Fruit fly (Drosophila melanogaster) whole organism, embryonic: Measurements from ENCODE around the gene CG32271.

ENCODE experiments used
- BEAF-32 ChIP-seq: fragments of 200-800 bp; sonication (Bioruptor generic); optimal IDR thresholded peaks from 3 replicates; lab custom pipeline; 2017; ENCODE audit warnings: missing biosample characterization, missing genetic modification characterization, mild to moderate bottlenecking, moderate library complexity, missing genetic modification reagents
- Bdp1 ChIP-seq: fragments of 200-800 bp; sonication (Bioruptor generic); optimal IDR thresholded peaks from 3 replicates; lab custom pipeline; 2016; ENCODE audit warnings: missing biosample characterization, missing genetic modification characterization
- Blimp-1 ChIP-seq: fragments of 200-800 bp; sonication (Bioruptor generic); optimal IDR thresholded peaks from 3 replicates; lab custom pipeline; 2018; ENCODE audit warnings: missing biosample characterization, missing genetic modification characterization, mild to moderate bottlenecking, moderate library complexity, missing genetic modification reagents
- CG10654 ChIP-seq: fragments of 200-800 bp; sonication (Bioruptor generic); optimal IDR thresholded peaks from 2 replicates; lab custom pipeline; 2016; ENCODE audit warnings: missing biosample characterization, missing genetic modification characterization
- CG12071 ChIP-seq: fragments of 200-800 bp; sonication (Bioruptor generic); optimal IDR thresholded peaks from 3 replicates; lab custom pipeline; 2018; ENCODE audit warnings: missing biosample characterization, mild to moderate bottlenecking, missing genetic modification characterization
- CG12659 ChIP-seq: fragments of 200-800 bp; sonication (Bioruptor generic); optimal IDR thresholded peaks from 3 replicates; lab custom pipeline; 2017; ENCODE audit warnings: mild to moderate bottlenecking, missing biosample characterization, missing genetic modification reagents, missing genetic modification characterization
- CG13424 ChIP-seq: fragments of 200-800 bp; sonication (Bioruptor generic); optimal IDR thresholded peaks from 2 replicates; lab custom pipeline; 2019; ENCODE audit warnings: missing biosample characterization, mild to moderate bottlenecking, missing genetic modification characterization, moderate library complexity
- CG13775 ChIP-seq: fragments of 200-800 bp; sonication (Bioruptor generic); optimal IDR thresholded peaks from 3 replicates; lab custom pipeline; 2017; ENCODE audit warnings: missing biosample characterization, mild to moderate bottlenecking, missing genetic modification characterization
- CG14710 ChIP-seq: fragments of 200-800 bp; sonication (Bioruptor generic); optimal IDR thresholded peaks from 3 replicates; lab custom pipeline; 2019; ENCODE audit warnings: missing biosample characterization, mild to moderate bottlenecking, missing genetic modification characterization, moderate library complexity
- CG15514 ChIP-seq: fragments of 200-800 bp; sonication (Bioruptor generic); optimal IDR thresholded peaks from 3 replicates; lab custom pipeline; 2017; ENCODE audit warnings: missing biosample characterization, missing genetic modification characterization, mild to moderate bottlenecking, moderate library complexity, missing genetic modification reagents
- CG18764 ChIP-seq: fragments of 200-800 bp; sonication (Bioruptor generic); optimal IDR thresholded peaks from 3 replicates; lab custom pipeline; 2016; ENCODE audit warnings: missing biosample characterization, missing genetic modification characterization
- CG2116 ChIP-seq: fragments of 200-800 bp; sonication (Bioruptor generic); optimal IDR thresholded peaks from 3 replicates; lab custom pipeline; 2018; ENCODE audit warnings: missing biosample characterization, mild to moderate bottlenecking, missing genetic modification characterization
- CG31224 ChIP-seq: fragments of 200-800 bp; sonication (Bioruptor generic); IDR thresholded peaks from 2 replicates; pipeline ENCODE4 v1.3.6; 2022; ENCODE audit warnings: missing biosample characterization, missing genetic modification characterization
- CG34376 ChIP-seq: fragments of 200-800 bp; sonication (Bioruptor generic); optimal IDR thresholded peaks from 2 replicates; lab custom pipeline; 2018; ENCODE audit warnings: missing biosample characterization, mild to moderate bottlenecking, missing genetic modification characterization
- CG3847 ChIP-seq: fragments of 200-800 bp; sonication (Bioruptor generic); IDR thresholded peaks from 2 replicates; pipeline ENCODE4 v1.3.6; 2022; ENCODE audit warnings: missing biosample characterization, missing genetic modification characterization
- CG7928 ChIP-seq: fragments of 200-800 bp; sonication (Bioruptor generic); optimal IDR thresholded peaks from 2 replicates; lab custom pipeline; 2017; ENCODE audit warnings: missing biosample characterization, mild to moderate bottlenecking, missing genetic modification characterization
- CG9215 ChIP-seq: fragments of 200-800 bp; sonication (Bioruptor generic); IDR thresholded peaks from 2 replicates; pipeline ENCODE4 v1.3.6; 2022; ENCODE audit warnings: missing biosample characterization, missing genetic modification characterization
- CHES-1-like ChIP-seq: fragments of 200-800 bp; sonication (Bioruptor generic); optimal IDR thresholded peaks from 2 replicates; lab custom pipeline; 2016; ENCODE audit warnings: missing biosample characterization, missing genetic modification characterization
- Dad ChIP-seq: fragments of 200-800 bp; sonication (Bioruptor generic); optimal IDR thresholded peaks from 3 replicates; lab custom pipeline; 2016; ENCODE audit warnings: missing biosample characterization, missing genetic modification characterization
- Dll ChIP-seq: fragments of 200-800 bp; sonication (Bioruptor generic); IDR thresholded peaks from 4 replicates; pipeline ENCODE4 v1.3.6; 2022; ENCODE audit warnings: missing biosample characterization, missing genetic modification characterization; ENCODE audit not compliant: partially characterized antibody
- Dp ChIP-seq: fragments of 200-800 bp; sonication (Bioruptor generic); optimal IDR thresholded peaks from 2 replicates; lab custom pipeline; 2018; ENCODE audit warnings: missing biosample characterization, mild to moderate bottlenecking, missing genetic modification characterization, moderate library complexity
- Ets97D ChIP-seq: fragments of 200-800 bp; sonication (Bioruptor generic); optimal IDR thresholded peaks from 3 replicates; lab custom pipeline; 2016; ENCODE audit warnings: missing biosample characterization, missing genetic modification characterization
- HmgZ ChIP-seq: fragments of 200-800 bp; sonication (Bioruptor generic); optimal IDR thresholded peaks from 2 replicates; lab custom pipeline; 2018; ENCODE audit warnings: missing biosample characterization, mild to moderate bottlenecking, missing genetic modification characterization
- Hsf ChIP-seq: fragments of 200-800 bp; sonication (Bioruptor generic); optimal IDR thresholded peaks from 3 replicates; lab custom pipeline; 2016; ENCODE audit warnings: missing biosample characterization, missing genetic modification characterization
- Lhr ChIP-seq: fragments of 200-800 bp; sonication (Bioruptor generic); optimal IDR thresholded peaks from 3 replicates; lab custom pipeline; 2017; ENCODE audit warnings: mild to moderate bottlenecking, missing biosample characterization, missing genetic modification reagents, missing genetic modification characterization
- MBD-R2 ChIP-seq: fragments of 200-800 bp; sonication (Bioruptor generic); IDR thresholded peaks from 2 replicates; pipeline ENCODE4 v1.3.6; 2022; ENCODE audit warnings: missing biosample characterization, missing genetic modification characterization
- Med ChIP-seq: fragments of 200-800 bp; sonication (Bioruptor generic); peaks from one replicate; lab custom pipeline; 2016; ENCODE audit warnings: missing biosample characterization, missing genetic modification characterization, mild to moderate bottlenecking, inconsistent platforms, moderate library complexity
- Mes4 ChIP-seq: fragments of 200-800 bp; sonication (Bioruptor generic); optimal IDR thresholded peaks from 2 replicates; lab custom pipeline; 2016; ENCODE audit warnings: missing biosample characterization, missing genetic modification characterization
- Myb ChIP-seq: fragments of 200-800 bp; sonication (Bioruptor generic); optimal IDR thresholded peaks from 2 replicates; lab custom pipeline; 2016; ENCODE audit warnings: missing biosample characterization, missing genetic modification characterization
- NC2β ChIP-seq: fragments of 200-800 bp; sonication (Bioruptor generic); optimal IDR thresholded peaks from 2 replicates; lab custom pipeline; 2016; ENCODE audit warnings: missing biosample characterization, missing genetic modification characterization
- Sin3A ChIP-seq: fragments of >200 bp; optimal IDR thresholded peaks from 2 replicates; lab custom pipeline; 2018
- Stat92E ChIP-seq, 3 experiments: fragments of >200 bp in 2 of 3; fragments of 200-800 bp in 1 of 3; sonication (Bioruptor generic) in 1 of 3; optimal IDR thresholded peaks; 2 replicates each; lab custom pipeline; 2017 to 2019; ENCODE audit warnings: missing biosample characterization in 3 of 3, missing genetic modification characterization in 3 of 3, mild to moderate bottlenecking in 1 of 3, moderate library complexity in 1 of 3
- ase ChIP-seq: fragments of 200-800 bp; sonication (Bioruptor generic); IDR thresholded peaks from 3 replicates; pipeline ENCODE4 v1.3.6; 2022; ENCODE audit warnings: missing biosample characterization, missing genetic modification characterization
- bigmax ChIP-seq: fragments of 200-800 bp; sonication (Bioruptor generic); optimal IDR thresholded peaks from 2 replicates; lab custom pipeline; 2018; ENCODE audit warnings: missing biosample characterization, mild to moderate bottlenecking, missing genetic modification characterization
- caup ChIP-seq: fragments of 200-800 bp; sonication (Bioruptor generic); optimal IDR thresholded peaks from 3 replicates; lab custom pipeline; 2017; ENCODE audit warnings: missing biosample characterization, mild to moderate bottlenecking, missing genetic modification characterization, moderate library complexity; ENCODE audit not compliant: severe bottlenecking
- dm ChIP-seq: fragments of 200-800 bp; sonication (Bioruptor generic); optimal IDR thresholded peaks from 3 replicates; lab custom pipeline; 2016; ENCODE audit warnings: missing biosample characterization, missing genetic modification characterization
- ftz-f1 ChIP-seq: fragments of 200-800 bp; sonication (Bioruptor generic); optimal IDR thresholded peaks from 2 replicates; lab custom pipeline; 2016; ENCODE audit warnings: missing biosample characterization, missing genetic modification characterization
- gfzf ChIP-seq: fragments of 200-800 bp; sonication (Bioruptor generic); optimal IDR thresholded peaks from 2 replicates; lab custom pipeline; 2016; ENCODE audit warnings: missing biosample characterization, mild to moderate bottlenecking, missing genetic modification characterization, moderate library complexity
- knrl ChIP-seq: fragments of 200-800 bp; sonication (Bioruptor generic); IDR thresholded peaks from 3 replicates; pipeline ENCODE4 v1.3.6; 2022; ENCODE audit warnings: missing biosample characterization, missing genetic modification characterization; ENCODE audit not compliant: partially characterized antibody
- otp ChIP-seq: fragments of 200-800 bp; sonication (Bioruptor generic); IDR thresholded peaks from 3 replicates; pipeline ENCODE4, ENCODE4 v1.3.6; 2022; ENCODE audit warnings: missing biosample characterization, missing genetic modification characterization
- phol ChIP-seq: fragments of 200-800 bp; sonication (Bioruptor generic); optimal IDR thresholded peaks from 3 replicates; lab custom pipeline; 2018; ENCODE audit warnings: missing biosample characterization, mild to moderate bottlenecking, missing genetic modification characterization, moderate library complexity
- pzg ChIP-seq: fragments of 200-800 bp; sonication (Bioruptor generic); optimal IDR thresholded peaks from 3 replicates; lab custom pipeline; 2018; ENCODE audit warnings: missing biosample characterization, mild to moderate bottlenecking, missing genetic modification characterization, moderate library complexity
- sd ChIP-seq: fragments of 200-800 bp; sonication (Bioruptor generic); optimal IDR thresholded peaks from 3 replicates; lab custom pipeline; 2018; ENCODE audit warnings: missing biosample characterization, mild to moderate bottlenecking, missing genetic modification characterization, moderate library complexity
- slbo ChIP-seq: fragments of 200-800 bp; sonication (Bioruptor generic); IDR thresholded peaks from 2 replicates; pipeline ENCODE4 v1.3.6; 2022; ENCODE audit warnings: missing biosample characterization, missing genetic modification characterization
- sna ChIP-seq: fragments of 200-800 bp; sonication (Bioruptor generic); IDR thresholded peaks from 2 replicates; pipeline ENCODE4 v1.3.6; 2022; ENCODE audit warnings: missing biosample characterization, missing genetic modification characterization; ENCODE audit not compliant: partially characterized antibody
- sqz ChIP-seq: fragments of 200-800 bp; sonication (Bioruptor generic); optimal IDR thresholded peaks from 3 replicates; lab custom pipeline; 2018; ENCODE audit warnings: missing biosample characterization, mild to moderate bottlenecking, missing genetic modification characterization
- trem ChIP-seq: fragments of 200-800 bp; optimal IDR thresholded peaks from 3 replicates; lab custom pipeline; 2019; ENCODE audit warnings: missing biosample characterization, mild to moderate bottlenecking, missing genetic modification characterization, moderate library complexity
- trh ChIP-seq: fragments of 200-800 bp; sonication (Bioruptor generic); optimal IDR thresholded peaks from 2 replicates; lab custom pipeline; 2016; ENCODE audit warnings: missing biosample characterization, missing genetic modification characterization
- twi ChIP-seq: fragments of 200-800 bp; optimal IDR thresholded peaks from 2 replicates; lab custom pipeline; 2019; ENCODE audit warnings: missing biosample characterization, mild to moderate bottlenecking, missing genetic modification characterization, moderate library complexity
- zen2 ChIP-seq: fragments of 200-800 bp; sonication (Bioruptor generic); IDR thresholded peaks from 3 replicates; pipeline ENCODE4 v1.3.6; 2022; ENCODE audit warnings: missing biosample characterization, missing genetic modification characterization; ENCODE audit not compliant: partially characterized antibody

Gene CG32271

DNA sequence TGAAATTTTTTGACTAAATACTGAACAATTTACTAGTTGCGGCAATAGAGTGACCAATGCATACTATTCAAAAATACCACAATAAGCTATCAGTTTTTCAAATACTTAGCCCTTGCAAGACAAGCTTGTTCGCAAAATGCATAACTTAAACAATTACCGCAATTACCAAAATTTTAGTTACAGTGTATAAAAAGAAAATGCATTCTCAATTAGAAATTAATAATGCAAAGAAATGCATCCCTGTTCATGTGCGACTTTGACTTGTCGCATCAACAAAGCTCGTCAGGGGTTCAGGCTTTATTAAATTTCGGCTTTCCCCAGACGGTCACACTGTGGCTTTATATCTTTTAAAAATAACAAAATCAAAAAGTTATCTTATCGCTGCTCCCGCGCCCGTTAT, 15.9 kb upstream of the CG32271 start, which contains the start of the genes hob and nSMase (continued):
- TF ChIP-seq MBD-R2 (GFP tag; lab: Robert Waterston, UW) (peak; percentile 69), CG14710 (tag; lab: Kevin White, UChicago) (peak; percentile 61), Bdp1 (GFP tag; lab: Kevin White, UChicago) (no peak), gfzf (peak; percentile 95), NC2β (peak; percentile 11), slbo (GFP tag; lab: Robert Waterston, UW) (no peak), HmgZ (tag; lab: Kevin White, UChicago) (peak; percentile 12), CG7928 (peak; percentile 86), Dll (GFP tag; lab: Robert Waterston, UW) (no peak), Blimp-1 (GFP tag; lab: Kevin White, UChicago) (peak; percentile 23), sd (no peak), Lhr (peak; percentile 52), sna (GFP tag; lab: Robert Waterston, UW) (no peak), trem (tag; lab: Kevin White, UChicago) (peak; percentile 70), twi (no peak), sqz (GFP tag; lab: Kevin White, UChicago) (no peak), CG13424 (tag; lab: Kevin White, UChicago) (no peak), CG3847 (GFP tag; lab: Robert Waterston, UW) (peak; percentile 31; the same call in 1 of the 2 replicates), CG15514 (GFP tag; lab: Kevin White, UChicago) (peak; percentile 72), CG34376 (GFP tag; lab: Kevin White, UChicago) (peak; percentile 37), CG12071 (GFP tag; lab: Kevin White, UChicago) (no peak), CG18764 (GFP tag; lab: Kevin White, UChicago) (no peak), CG13775 (peak; percentile 22), CHES-1-like (GFP tag; lab: Kevin White, UChicago) (peak; percentile 66), Ets97D (GFP tag; lab: Kevin White, UChicago) (peak; percentile 59), trh (GFP tag; lab: Kevin White, UChicago) (no peak), bigmax (GFP tag; lab: Kevin White, UChicago) (peak; percentile 10), pzg (GFP tag; lab: Kevin White, UChicago) (peak; percentile 84), Dp (GFP tag; lab: Kevin White, UChicago) (peak; percentile 69), CG10654 (GFP tag; lab: Kevin White, UChicago) (no peak), ase (GFP tag; lab: Robert Waterston, UW) (no peak), CG2116 (GFP tag; lab: Kevin White, UChicago) (peak; percentile 97), caup (GFP tag; lab: Kevin White, UChicago) (peak; percentile 3), Stat92E (GFP tag; optimal IDR thresholded peaks at IDR 0.05; lab: Kevin White, UChicago) (peak in 1 of 3 experiments; percentile 40), Dad (no peak), CG31224 (GFP tag; lab: Robert Waterston, UW) (no peak), phol (tag; lab: Kevin White, UChicago) (peak; percentile 55), Hsf (GFP tag; lab: Kevin White, UChicago) (peak; percentile 28), Mes4 (no peak), CG9215 (GFP tag; lab: Robert Waterston, UW) (no peak), zen2 (no peak), ftz-f1 (GFP tag; lab: Kevin White, UChicago) (peak; percentile 27), BEAF-32 (peak; percentile 42), Sin3A (lab: Kevin White, UChicago) (peak; percentile 54), Med (peak; percentile 76), Myb (GFP tag; lab: Kevin White, UChicago) (peak; percentile 73), dm (peak; percentile 38), knrl (GFP tag; lab: Robert Waterston, UW) (peak; percentile 37; the same call in 1 of the 3 replicates), CG12659 (GFP tag; lab: Kevin White, UChicago) (peak; percentile 70), otp (GFP tag; lab: Robert Waterston, UW) (no peak)
